Fruit fly (Drosophila melanogaster) whole organism, adult: ENCODE data around the gene stops.
A peak's percentile ranks its signal among the peaks of the same experiment; 100 is the strongest.

Source experiments
- CG11617 ChIP-seq: fragments of 200-800 bp; sonication (Bioruptor generic); optimal IDR thresholded peaks from 2 replicates; lab custom pipeline; 2017; ENCODE audit warnings: mild to moderate bottlenecking, missing biosample characterization, missing genetic modification reagents, missing genetic modification characterization
- CG12768 ChIP-seq: fragments of 200-800 bp; sonication (Bioruptor generic); optimal IDR thresholded peaks from 2 replicates; lab custom pipeline; 2017; ENCODE audit warnings: missing biosample characterization, missing genetic modification characterization, mild to moderate bottlenecking, moderate library complexity, missing genetic modification reagents
- CG14711 ChIP-seq: fragments of 200-800 bp; sonication (Bioruptor generic); optimal IDR thresholded peaks from 2 replicates; lab custom pipeline; 2018; ENCODE audit warnings: missing biosample characterization, mild to moderate bottlenecking, missing genetic modification characterization, moderate library complexity
- CG1620 ChIP-seq: fragments of 200-800 bp; sonication (Bioruptor generic); optimal IDR thresholded peaks from 2 replicates; lab custom pipeline; 2016; ENCODE audit warnings: missing biosample characterization, missing genetic modification characterization
- CG33017 ChIP-seq: fragments of 200-800 bp; sonication (Bioruptor generic); optimal IDR thresholded peaks from 2 replicates; lab custom pipeline; 2018; ENCODE audit warnings: missing biosample characterization, mild to moderate bottlenecking, missing genetic modification characterization, moderate library complexity
- CG5204 ChIP-seq: fragments of 200-800 bp; sonication (Bioruptor generic); optimal IDR thresholded peaks from 2 replicates; lab custom pipeline; 2016; ENCODE audit warnings: missing biosample characterization, missing genetic modification characterization
- CG7045 ChIP-seq: fragments of 200-800 bp; sonication (Bioruptor generic); optimal IDR thresholded peaks from 2 replicates; lab custom pipeline; 2017; ENCODE audit warnings: missing biosample characterization, mild to moderate bottlenecking, missing genetic modification characterization
- CG7101 ChIP-seq: fragments of 200-800 bp; sonication (Bioruptor generic); optimal IDR thresholded peaks from 2 replicates; lab custom pipeline; 2018; ENCODE audit warnings: missing biosample characterization, mild to moderate bottlenecking, missing genetic modification characterization, moderate library complexity
- Clk ChIP-seq: fragments of 200-800 bp; sonication (Bioruptor generic); optimal IDR thresholded peaks from 2 replicates; lab custom pipeline; 2017; ENCODE audit warnings: missing biosample characterization, missing genetic modification characterization
- Crg-1 ChIP-seq: fragments of 200-800 bp; sonication (Bioruptor generic); optimal IDR thresholded peaks from 2 replicates; lab custom pipeline; 2016; ENCODE audit warnings: missing biosample characterization, missing genetic modification characterization
- Hr96 ChIP-seq: fragments of 200-800 bp; sonication (Bioruptor generic); optimal IDR thresholded peaks from 2 replicates; lab custom pipeline; 2016; ENCODE audit warnings: missing biosample characterization, missing genetic modification characterization
- Mnt ChIP-seq: fragments of 200-800 bp; sonication (Bioruptor generic); optimal IDR thresholded peaks from 2 replicates; lab custom pipeline; 2016; ENCODE audit warnings: missing biosample characterization, mild to moderate bottlenecking, missing genetic modification characterization
- bab1 ChIP-seq: fragments of 200-800 bp; sonication (Bioruptor generic); optimal IDR thresholded peaks from 3 replicates; lab custom pipeline; 2019; ENCODE audit warnings: missing biosample characterization, mild to moderate bottlenecking, missing genetic modification characterization, moderate library complexity
- cic ChIP-seq: fragments of 200-800 bp; sonication (Bioruptor generic); optimal IDR thresholded peaks from 2 replicates; lab custom pipeline; 2017; ENCODE audit warnings: missing biosample characterization, mild to moderate bottlenecking, missing genetic modification characterization, moderate library complexity
- cnc ChIP-seq, 2 experiments: fragments of >200 bp; optimal IDR thresholded peaks; 2 replicates each; lab custom pipeline; 2017
- kay ChIP-seq: fragments of 200-800 bp; sonication (Bioruptor generic); peaks from one replicate; lab custom pipeline; 2016; ENCODE audit warnings: missing biosample characterization, missing genetic modification characterization, borderline replicate concordance
- ovo ChIP-seq: fragments of 200-800 bp; sonication (Bioruptor generic); optimal IDR thresholded peaks from 2 replicates; lab custom pipeline; 2016; ENCODE audit warnings: missing biosample characterization, missing genetic modification characterization
- pad ChIP-seq: fragments of 200-800 bp; sonication (Bioruptor generic); optimal IDR thresholded peaks from 3 replicates; lab custom pipeline; 2017; ENCODE audit warnings: missing biosample characterization, missing genetic modification characterization, mild to moderate bottlenecking, moderate library complexity, missing genetic modification reagents
- tj ChIP-seq: fragments of 200-800 bp; sonication (Bioruptor generic); optimal IDR thresholded peaks from 3 replicates; lab custom pipeline; 2017; ENCODE audit warnings: missing biosample characterization, mild to moderate bottlenecking, missing genetic modification characterization, moderate library complexity
- toe ChIP-seq: fragments of 200-800 bp; sonication (Bioruptor generic); optimal IDR thresholded peaks from 2 replicates; lab custom pipeline; 2016; ENCODE audit warnings: missing biosample characterization, missing genetic modification characterization

stops gene

dm6 chr3R:31125746-31126199 lies 43.1 kb downstream of the stops start, which contains the start of gene CG15554:
Gene CG15554, plus strand, starts transcription at chr3R:31126149.
- TF ChIP-seq bab1 (GFP tag; lab: Kevin White, UChicago) (no peak), Mnt (GFP tag; lab: Kevin White, UChicago) (no peak), CG7045 (GFP tag; lab: Kevin White, UChicago) (no peak), pad (GFP tag; lab: Kevin White, UChicago) (no peak), Crg-1 (GFP tag; lab: Kevin White, UChicago) (no peak), CG14711 (tag; lab: Kevin White, UChicago) (no peak), CG5204 (GFP tag; lab: Kevin White, UChicago) (no peak), ovo (no peak), toe (GFP tag; lab: Kevin White, UChicago) (no peak), cic (GFP tag; lab: Kevin White, UChicago) (no peak), Clk (GFP tag; lab: Kevin White, UChicago) (no peak), CG7101 (tag; lab: Kevin White, UChicago) (no peak), cnc (optimal IDR thresholded peaks at IDR 0.05; lab: Kevin White, UChicago) (no peak), kay (GFP tag; lab: Kevin White, UChicago) (no peak), Hr96 (GFP tag; lab: Kevin White, UChicago) (no peak)

dm6 chr3R:31123315-31123714 lies 45.6 kb downstream of the stops start, which contains the start of gene Prosalpha3T:
Gene Prosalpha3T, minus strand, starts transcription at chr3R:31123415.
- no peak for TF ChIP-seq bab1 (GFP tag; lab: Kevin White, UChicago)
- TF ChIP-seq tj (GFP tag; lab: Kevin White, UChicago), result no peak
- TF ChIP-seq Hr96 (GFP tag; lab: Kevin White, UChicago), result no peak
- no peak for TF ChIP-seq kay (GFP tag; lab: Kevin White, UChicago)
- no peak for TF ChIP-seq CG11617 (GFP tag; lab: Kevin White, UChicago)
- TF ChIP-seq CG7101 (tag; lab: Kevin White, UChicago), result no peak
- no peak for TF ChIP-seq CG14711 (tag; lab: Kevin White, UChicago)
- TF ChIP-seq CG33017, result no peak
- no peak for TF ChIP-seq toe (GFP tag; lab: Kevin White, UChicago)
- no peak for TF ChIP-seq CG5204 (GFP tag; lab: Kevin White, UChicago)
- TF ChIP-seq Clk (GFP tag; lab: Kevin White, UChicago), result no peak
- no peak for TF ChIP-seq cnc (optimal IDR thresholded peaks at IDR 0.05; lab: Kevin White, UChicago)
- TF ChIP-seq CG1620 (GFP tag; lab: Kevin White, UChicago), result no peak
- TF ChIP-seq CG7045 (GFP tag; lab: Kevin White, UChicago), result no peak
- no peak for TF ChIP-seq Mnt (GFP tag; lab: Kevin White, UChicago)
- TF ChIP-seq CG12768, result no peak
- TF ChIP-seq pad (GFP tag; lab: Kevin White, UChicago), result no peak
- no peak for TF ChIP-seq cic (GFP tag; lab: Kevin White, UChicago)

- TF ChIP-seq tj (GFP tag; lab: Kevin White, UChicago) (no peak), kay (GFP tag; lab: Kevin White, UChicago) (peak; percentile 31), CG7101 (tag; lab: Kevin White, UChicago) (no peak), pad (GFP tag; lab: Kevin White, UChicago) (no peak), Mnt (GFP tag; lab: Kevin White, UChicago) (no peak), CG7045 (GFP tag; lab: Kevin White, UChicago) (no peak), Clk (GFP tag; lab: Kevin White, UChicago) (no peak)
Observed at dm6 chr3R:31119854-31120423, 49.0 kb downstream of the stops start.

- no peak for TF ChIP-seq Hr96 (GFP tag; lab: Kevin White, UChicago)
- peak; percentile 10 for TF ChIP-seq cic (GFP tag; lab: Kevin White, UChicago)
- TF ChIP-seq Crg-1 (GFP tag; lab: Kevin White, UChicago), result no peak
- TF ChIP-seq tj (GFP tag; lab: Kevin White, UChicago), result no peak
- peak; percentile 59 for TF ChIP-seq kay (GFP tag; lab: Kevin White, UChicago)
Observed at dm6 chr3R:31109126-31109525, 59.8 kb downstream of the stops start, which contains the start of gene Mayo. Gene Mayo, minus strand, starts transcription at chr3R:31109191.
